Worm (Caenorhabditis elegans) whole organism, early embryonic: ENCODE results near the gene unc-82.

Experiments used
- ama-1 ChIP-seq: fragments of 150-350 bp; optimal IDR thresholded peaks from 2 replicates; lab custom pipeline; 2014
- ceh-13 ChIP-seq: fragments of 200-800 bp; sonication (Bioruptor generic); optimal IDR thresholded peaks from 2 replicates; lab custom pipeline; 2018; ENCODE audit warnings: mild to moderate bottlenecking, missing genetic modification characterization, missing compliant biosample characterization
- hmbx-1 ChIP-seq: sonication (generic microtip); optimal IDR thresholded peaks from 2 replicates; lab custom pipeline; 2016; ENCODE audit warnings: mild to moderate bottlenecking, missing genetic modification characterization, missing compliant biosample characterization
- hnd-1 ChIP-seq: sonication (generic microtip); optimal IDR thresholded peaks from 2 replicates; lab custom pipeline; 2016; ENCODE audit warnings: missing genetic modification characterization, missing compliant biosample characterization

- TF ChIP-seq hmbx-1 (no peak), ama-1 (lab: Kevin White, UChicago) (peak; percentile 95), hnd-1 (no peak), ceh-13 (no peak)
Measured at ce11 chrIV:7486201-7486947, 62.1 kb downstream of the unc-82 start, which contains the start of the genes his-61 and his-62.
